Worm (Caenorhabditis elegans) whole organism, L4 larva: Measurements from ENCODE around the gene B0303.14.

ENCODE experiments used
- D1046.2 ChIP-seq: fragments of 200-800 bp; sonication (Bioruptor generic); IDR thresholded peaks from 2 replicates; pipeline ENCODE4 v1.3.6; 2022; ENCODE audit warnings: missing genetic modification characterization, missing compliant biosample characterization
- F44E2.7 ChIP-seq: fragments of 200-800 bp; sonication (Bioruptor generic); IDR thresholded peaks from 2 replicates; pipeline ENCODE4 v2.1.2; 2022; ENCODE audit warnings: missing genetic modification characterization, missing compliant biosample characterization
- T20F7.1 ChIP-seq: fragments of 200-800 bp; sonication (Bioruptor generic); optimal IDR thresholded peaks from 2 replicates; lab custom pipeline; 2018; ENCODE audit warnings: mild to moderate bottlenecking, missing genetic modification characterization, missing compliant biosample characterization
- Y48G9A.11 ChIP-seq: fragments of 200-800 bp; sonication (Bioruptor generic); IDR thresholded peaks from 2 replicates; pipeline ENCODE4 v1.3.6; 2022; ENCODE audit warnings: missing genetic modification reagents, missing genetic modification characterization, missing compliant biosample characterization
- Y5F2A.4 ChIP-seq: fragments of 200-800 bp; sonication (Bioruptor generic); optimal IDR thresholded peaks from 2 replicates; lab custom pipeline; 2018; ENCODE audit warnings: mild to moderate bottlenecking, missing genetic modification characterization, missing compliant biosample characterization
- Y75B8A.6 ChIP-seq: fragments of 200-800 bp; sonication (Bioruptor generic); IDR thresholded peaks from 2 replicates; pipeline ENCODE4 v1.3.6; 2022; ENCODE audit warnings: missing genetic modification reagents, missing genetic modification characterization, missing compliant biosample characterization
- ZK337.2 ChIP-seq: fragments of 200-800 bp; sonication (Bioruptor generic); IDR thresholded peaks from 2 replicates; pipeline ENCODE4 v1.3.6; 2022; ENCODE audit warnings: missing genetic modification reagents, missing genetic modification characterization, missing compliant biosample characterization
- aha-1 ChIP-seq: fragments of 150-350 bp; peaks from one replicate; lab custom pipeline; 2014; ENCODE audit warnings: missing biosample characterization, missing genetic modification characterization
- attf-4 ChIP-seq: sonication (generic microtip); optimal IDR thresholded peaks from 3 replicates; lab custom pipeline; 2017; ENCODE audit warnings: missing biosample characterization, missing genetic modification characterization
- ceh-32 ChIP-seq: sonication (generic microtip); optimal IDR thresholded peaks from 2 replicates; lab custom pipeline; 2016; ENCODE audit warnings: mild to moderate bottlenecking, missing genetic modification characterization, missing compliant biosample characterization; ENCODE audit not compliant: poor library complexity
- ceh-44 ChIP-seq: fragments of 200-800 bp; sonication (Bioruptor generic); IDR thresholded peaks from 2 replicates; pipeline ENCODE4 v1.3.6; 2022; ENCODE audit warnings: missing genetic modification reagents, missing genetic modification characterization, missing compliant biosample characterization
- ces-1 ChIP-seq: fragments of 150-350 bp; sonication (generic microtip); optimal IDR thresholded peaks from 4 replicates; lab custom pipeline; 2014; ENCODE audit warnings: missing biosample characterization, missing genetic modification reagents, missing genetic modification characterization
- daf-19 ChIP-seq: fragments of 200-800 bp; sonication (Bioruptor generic); conservative IDR thresholded peaks from 2 replicates; pipeline ENCODE4 v1.3.6; 2022; ENCODE audit warnings: missing genetic modification characterization, missing compliant biosample characterization
- dmd-9 ChIP-seq: fragments of 200-800 bp; sonication (Bioruptor generic); IDR thresholded peaks from 2 replicates; pipeline ENCODE4 v1.3.6; 2022; ENCODE audit warnings: missing genetic modification reagents, missing genetic modification characterization, missing compliant biosample characterization
- dpl-1 ChIP-seq: fragments of 150-350 bp; optimal IDR thresholded peaks from 2 replicates; lab custom pipeline; 2014; ENCODE audit warnings: missing biosample characterization, missing genetic modification reagents, missing genetic modification characterization
- dve-1 ChIP-seq: sonication (generic microtip); optimal IDR thresholded peaks from 2 replicates; lab custom pipeline; 2017; ENCODE audit warnings: antibody characterized with exemption, mild to moderate bottlenecking, missing genetic modification characterization, missing compliant biosample characterization; ENCODE audit not compliant: insufficient read depth
- fkh-10 ChIP-seq: fragments of 150-350 bp; optimal IDR thresholded peaks from 2 replicates; lab custom pipeline; 2014; ENCODE audit warnings: missing biosample characterization, missing genetic modification reagents, missing genetic modification characterization
- fos-1 ChIP-seq: fragments of 150-350 bp; optimal IDR thresholded peaks from 2 replicates; lab custom pipeline; 2014; ENCODE audit warnings: missing biosample characterization, missing genetic modification characterization
- gei-8 ChIP-seq: fragments of 200-800 bp; sonication (Bioruptor generic); optimal IDR thresholded peaks from 2 replicates; lab custom pipeline; 2018; ENCODE audit warnings: mild to moderate bottlenecking, missing genetic modification characterization, missing compliant biosample characterization
- lin-13 ChIP-seq: fragments of 150-350 bp; optimal IDR thresholded peaks from 2 replicates; lab custom pipeline; 2014; ENCODE audit warnings: missing biosample characterization, missing genetic modification reagents, missing genetic modification characterization
- madf-9 ChIP-seq: fragments of 200-800 bp; sonication (Bioruptor generic); conservative IDR thresholded peaks from 2 replicates; pipeline ENCODE4 v1.3.6; 2022; ENCODE audit warnings: missing genetic modification reagents, missing genetic modification characterization, missing compliant biosample characterization
- mdl-1 ChIP-seq, 2 experiments: fragments of 150-350 bp in 1 of 2; sonication (generic microtip) in 1 of 2; optimal IDR thresholded peaks; 2 replicates each; lab custom pipeline; 2014 to 2017; ENCODE audit warnings: missing biosample characterization in 2 of 2, missing genetic modification characterization in 2 of 2
- mxl-2 ChIP-seq: fragments of 200-800 bp; sonication (Bioruptor generic); conservative IDR thresholded peaks from 2 replicates; pipeline ENCODE4 v1.3.6; 2022; ENCODE audit warnings: missing genetic modification reagents, missing genetic modification characterization, missing compliant biosample characterization
- mxl-3 ChIP-seq: fragments of 200-800 bp; sonication (Bioruptor generic); optimal IDR thresholded peaks from 2 replicates; lab custom pipeline; 2018; ENCODE audit warnings: mild to moderate bottlenecking, missing genetic modification characterization, missing compliant biosample characterization
- nhr-10 ChIP-seq: fragments of 150-350 bp; optimal IDR thresholded peaks from 2 replicates; lab custom pipeline; 2014; ENCODE audit warnings: missing biosample characterization, missing genetic modification characterization
- nhr-11 ChIP-seq: fragments of 150-350 bp; optimal IDR thresholded peaks from 2 replicates; lab custom pipeline; 2014; ENCODE audit warnings: missing biosample characterization, missing genetic modification characterization
- nhr-237 ChIP-seq: sonication (generic microtip); optimal IDR thresholded peaks from 2 replicates; lab custom pipeline; 2017; ENCODE audit warnings: missing biosample characterization, missing genetic modification characterization
- nhr-6 ChIP-seq: fragments of 150-350 bp; optimal IDR thresholded peaks from 2 replicates; lab custom pipeline; 2014; ENCODE audit warnings: missing biosample characterization, missing genetic modification characterization
- nhr-76 ChIP-seq: fragments of 150-350 bp; optimal IDR thresholded peaks from 2 replicates; lab custom pipeline; 2014; ENCODE audit warnings: missing biosample characterization, missing genetic modification characterization
- nhr-77 ChIP-seq: fragments of 150-350 bp; optimal IDR thresholded peaks from 2 replicates; lab custom pipeline; 2014; ENCODE audit warnings: missing biosample characterization, missing genetic modification characterization
- skn-1 ChIP-seq: fragments of 150-350 bp; optimal IDR thresholded peaks from 2 replicates; lab custom pipeline; 2014; ENCODE audit warnings: missing biosample characterization, missing genetic modification characterization
- snpc-1.2 ChIP-seq: fragments of 200-800 bp; sonication (Bioruptor generic); IDR thresholded peaks from 2 replicates; pipeline ENCODE4 v1.3.6; 2022; ENCODE audit warnings: missing genetic modification reagents, missing genetic modification characterization, missing compliant biosample characterization
- spr-3 ChIP-seq: fragments of 200-800 bp; sonication (Bioruptor generic); optimal IDR thresholded peaks from 2 replicates; lab custom pipeline; 2018; ENCODE audit warnings: mild to moderate bottlenecking, missing genetic modification characterization, missing compliant biosample characterization
- unc-130 ChIP-seq: sonication (generic microtip); optimal IDR thresholded peaks from 2 replicates; lab custom pipeline; 2016; ENCODE audit warnings: missing genetic modification reagents, missing genetic modification characterization, missing compliant biosample characterization
- unc-39 ChIP-seq: sonication (generic microtip); optimal IDR thresholded peaks from 2 replicates; lab custom pipeline; 2017; ENCODE audit warnings: missing biosample characterization, missing genetic modification characterization
- unc-62 ChIP-seq, 3 experiments: fragments of 150-350 bp in 1 of 3; sonication (generic microtip); optimal IDR thresholded peaks in 2 of 3; peaks in 1 of 3; 1 replicate in 1 of 3; 2 replicates in 2 of 3; lab custom pipeline; 2014 to 2017; ENCODE audit warnings: missing biosample characterization in 3 of 3, missing genetic modification characterization in 3 of 3, missing genetic modification reagents in 3 of 3, missing genotype in 1 of 3
- zag-1 ChIP-seq: fragments of 150-350 bp; optimal IDR thresholded peaks from 2 replicates; lab custom pipeline; 2014; ENCODE audit warnings: missing biosample characterization, missing genetic modification characterization
- zfp-2 ChIP-seq: sonication (generic microtip); optimal IDR thresholded peaks from 2 replicates; lab custom pipeline; 2016; ENCODE audit warnings: mild to moderate bottlenecking, missing genetic modification characterization, missing compliant biosample characterization
- zip-2 ChIP-seq: fragments of 150-350 bp; optimal IDR thresholded peaks from 2 replicates; lab custom pipeline; 2014; ENCODE audit warnings: missing biosample characterization, missing genetic modification characterization
- ztf-11 ChIP-seq: fragments of 150-350 bp; optimal IDR thresholded peaks from 2 replicates; lab custom pipeline; 2014; ENCODE audit warnings: missing biosample characterization, missing genetic modification characterization

The B0303.14 gene

DNA sequence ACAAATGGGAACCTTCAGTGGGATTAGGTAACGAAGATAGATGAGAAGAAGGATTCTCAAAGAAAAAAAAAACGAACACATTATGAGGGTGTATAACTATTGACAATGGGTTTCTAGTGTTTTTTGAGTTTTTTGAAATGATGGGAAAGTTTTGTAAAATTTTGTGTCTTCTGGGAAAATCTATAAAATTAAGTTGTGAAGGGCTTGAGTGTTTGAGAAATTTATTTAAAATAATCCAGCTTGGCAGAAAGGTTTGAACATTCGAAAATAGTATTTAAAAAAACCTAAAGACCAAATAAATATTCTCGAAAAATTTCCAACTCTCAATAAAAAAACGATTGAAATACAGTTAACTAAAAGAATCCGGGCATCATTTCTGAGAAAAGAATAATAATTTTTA is 29.2 kb upstream of the B0303.14 start:
- TF ChIP-seq unc-62 (GFP tag; optimal IDR thresholded peaks at IDR 0.05 in 1 of 2; lab: Kevin White, UChicago) (peak in 1 of 2 experiments; percentile 95), unc-62 (tag; optimal IDR thresholded peaks at IDR 0.05; lab: Kevin White, UChicago) (no peak), spr-3 (GFP tag; lab: Kevin White, UChicago) (no peak), skn-1 (tag; lab: Kevin White, UChicago) (no peak), dve-1 (no peak), nhr-6 (tag; lab: Kevin White, UChicago) (no peak), D1046.2 (GFP tag; lab: Robert Waterston, UW) (no peak)

- TF ChIP-seq madf-9 (GFP tag; lab: Robert Waterston, UW) = no peak
- no peak for TF ChIP-seq nhr-11 (tag; lab: Kevin White, UChicago)
- TF ChIP-seq fkh-10 (GFP tag; lab: Kevin White, UChicago) = peak; percentile 76
- no peak for TF ChIP-seq ZK337.2
These were observed 28.8 kb upstream of the B0303.14 start for ce11 chrIII:8744765-8745164.

- TF ChIP-seq attf-4 (tag; lab: Kevin White, UChicago) (no peak), ceh-32 (no peak), zag-1 (tag; lab: Kevin White, UChicago) (no peak), fkh-10 (GFP tag; lab: Kevin White, UChicago) (peak; percentile 45), nhr-77 (tag; lab: Kevin White, UChicago) (no peak)
These were observed 27.9 kb upstream of the B0303.14 start, which contains the start of gene ZK370.6 for ce11 chrIII:8743796-8744404. Gene ZK370.6 (minus strand): TSS chrIII:8743846.

DNA sequence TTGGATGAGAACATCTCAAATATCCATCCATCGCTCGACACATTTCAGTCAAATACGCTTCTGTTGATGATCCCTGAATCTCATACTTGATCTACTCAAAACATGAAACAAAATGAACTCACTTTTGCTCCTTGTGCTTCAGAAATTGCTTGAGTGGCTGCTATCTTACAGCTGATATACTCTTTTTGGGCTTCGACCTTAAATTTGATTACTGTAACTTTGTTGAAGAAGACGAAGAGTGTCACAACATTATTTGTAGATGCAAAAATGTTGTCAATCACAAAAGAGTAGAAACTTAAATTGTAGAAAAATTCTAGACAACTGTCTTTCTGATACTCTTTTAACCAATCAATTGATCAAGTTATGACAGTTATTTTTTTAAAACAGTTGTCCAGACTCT is 26.6 kb upstream of the B0303.14 start:
- TF ChIP-seq unc-62 (GFP tag; optimal IDR thresholded peaks at IDR 0.05 in 1 of 2; lab: Kevin White, UChicago) (peak in 1 of 2 experiments; percentile 26), unc-62 (tag; optimal IDR thresholded peaks at IDR 0.05; lab: Kevin White, UChicago) (no peak), T20F7.1 (GFP tag; lab: Kevin White, UChicago) (no peak)

DNA sequence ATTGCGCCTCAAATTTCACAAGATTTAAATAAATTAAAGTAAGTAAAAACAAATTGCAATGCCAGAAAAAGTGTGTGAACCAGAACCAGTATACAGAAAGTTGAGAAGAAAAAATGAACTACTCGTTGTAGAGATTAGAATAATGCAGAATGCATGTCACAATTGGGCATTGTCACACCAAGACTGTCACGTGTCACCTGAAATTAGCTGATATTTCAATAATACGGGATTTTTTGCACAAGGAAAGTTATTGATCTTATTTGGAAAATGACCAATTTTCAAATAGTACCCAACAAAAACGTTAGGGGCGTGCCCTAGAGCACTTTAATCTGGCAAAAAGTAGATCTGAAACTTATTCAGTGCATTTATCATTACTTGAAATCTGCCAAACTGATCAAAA is 26.0 kb upstream of the B0303.14 start:
- TF ChIP-seq unc-39 (tag; lab: Kevin White, UChicago) (no peak), aha-1 (tag; lab: Kevin White, UChicago) (peak; percentile 80)
- TF ChIP-seq, all 104 proteins: peak for 1

DNA sequence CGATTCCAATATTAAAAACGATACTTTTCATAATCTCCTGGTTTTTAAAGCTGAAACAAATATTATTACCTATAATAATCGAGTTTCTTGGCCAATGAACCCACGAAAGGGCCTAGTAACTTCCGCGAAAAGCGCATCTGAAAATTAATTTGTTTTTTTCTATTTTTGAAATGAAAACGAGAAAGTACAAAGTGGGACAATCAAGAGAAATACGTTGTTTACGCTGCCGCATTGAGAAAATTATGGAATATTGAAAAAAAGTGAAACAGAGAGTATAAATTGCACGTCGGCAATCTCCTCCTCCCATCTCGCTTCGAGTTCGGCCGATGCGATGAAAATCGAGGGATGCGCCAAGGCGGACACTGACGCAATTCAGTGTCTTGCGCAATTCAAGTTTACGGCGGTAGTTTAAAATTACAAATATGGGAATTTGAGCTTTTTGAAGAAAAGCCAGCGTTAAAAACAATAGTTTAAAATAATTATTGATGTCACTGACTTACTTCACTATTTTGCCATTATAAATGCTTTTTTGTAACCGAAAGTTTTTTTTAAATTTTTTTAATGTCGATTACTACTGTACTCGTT is 25.4 kb upstream of the B0303.14 start, which contains the start of gene pdhk-2:
Gene pdhk-2 (minus strand): TSS at position 137 of the 585 bp plus-strand sequence.
- no peak for TF ChIP-seq mxl-2 (GFP tag; lab: Robert Waterston, UW)
- TF ChIP-seq nhr-76 (tag; lab: Kevin White, UChicago) = no peak
- no peak for TF ChIP-seq F44E2.7 (GFP tag; lab: Robert Waterston, UW)
- no peak for TF ChIP-seq fos-1 (tag; lab: Kevin White, UChicago)
- TF ChIP-seq daf-19 = peak; percentile 73
- TF ChIP-seq zfp-2 (tag; lab: Kevin White, UChicago) = no peak
- no peak for TF ChIP-seq Y75B8A.6 (GFP tag; lab: Robert Waterston, UW)
- TF ChIP-seq madf-9 (GFP tag; lab: Robert Waterston, UW) = peak; percentile 72
- TF ChIP-seq unc-130 (GFP tag; lab: Kevin White, UChicago) = peak; percentile 53
- TF ChIP-seq zip-2 (tag; lab: Kevin White, UChicago) = peak; percentile 65
- peak in 1 of 2 experiments; percentile 82 for TF ChIP-seq mdl-1 (tag; optimal IDR thresholded peaks at IDR 0.05; lab: Kevin White, UChicago)
- no peak for TF ChIP-seq nhr-237 (tag; lab: Kevin White, UChicago)
- 0 out of 2 replicates have a peak, but pooled peaks have one; percentile 44 for TF ChIP-seq ZK337.2
- no peak for TF ChIP-seq ces-1 (GFP tag; lab: Kevin White, UChicago)
- peak; percentile 82 for TF ChIP-seq lin-13
- peak; percentile 99 for TF ChIP-seq dpl-1
- TF ChIP-seq Y48G9A.11 (GFP tag; lab: Robert Waterston, UW) = peak; percentile 67; the same call in 1 of the 2 replicates
- no peak; the same call in 1 of the 2 replicates for TF ChIP-seq snpc-1.2 (GFP tag; lab: Robert Waterston, UW)
- TF ChIP-seq mxl-3 (GFP tag; lab: Kevin White, UChicago) = peak; percentile 87
- no peak for TF ChIP-seq attf-4 (tag; lab: Kevin White, UChicago)
- no peak for TF ChIP-seq Y5F2A.4
- no peak for TF ChIP-seq unc-39 (tag; lab: Kevin White, UChicago)
- no peak for TF ChIP-seq nhr-10 (tag; lab: Kevin White, UChicago)
- TF ChIP-seq gei-8 (GFP tag; lab: Kevin White, UChicago) = peak; percentile 26
- TF ChIP-seq ztf-11 (tag; lab: Kevin White, UChicago) = no peak
- TF ChIP-seq ceh-44 (GFP tag; lab: Robert Waterston, UW) = 0 out of 2 replicates have a peak, but pooled peaks have one; percentile 43
- peak; percentile 82 for TF ChIP-seq dmd-9 (GFP tag; lab: Robert Waterston, UW)
